Worm (Caenorhabditis elegans): ENCODE data around the gene emb-27.

Gene emb-27

ce11 chrII:8177095-8177494 lies 15.1 kb upstream of the emb-27 start, which contains the start of gene acr-14:
Gene acr-14 (minus strand): TSS chrII:8177195.
- TF ChIP-seq sma-9 (GFP tag; optimal IDR thresholded peaks at IDR 0.05), result no peak
- no peak for TF ChIP-seq sma-9 (tag; optimal IDR thresholded peaks at IDR 0.05)
- no peak for TF ChIP-seq egl-27 (tag; optimal IDR thresholded peaks at IDR 0.05)
- no peak for TF ChIP-seq nhr-12 (tag; optimal IDR thresholded peaks at IDR 0.05)
- TF ChIP-seq skn-1 (tag; optimal IDR thresholded peaks at IDR 0.05), result no peak
- TF ChIP-seq lin-11 (tag; optimal IDR thresholded peaks at IDR 0.05), result no peak
- TF ChIP-seq ama-1 (optimal IDR thresholded peaks at IDR 0.05), result no peak

ce11 chrII:8174148-8174547 lies 12.2 kb upstream of the emb-27 start:
- TF ChIP-seq nhr-11 (tag; optimal IDR thresholded peaks at IDR 0.05) (no peak), egl-27 (tag; optimal IDR thresholded peaks at IDR 0.05) (no peak)

- TF ChIP-seq nhr-77 (tag; optimal IDR thresholded peaks at IDR 0.05) (no peak), mab-5 (tag; optimal IDR thresholded peaks at IDR 0.05) (no peak), ztf-4 (tag; optimal IDR thresholded peaks at IDR 0.05) (no peak), ztf-1 (GFP tag; conservative IDR thresholded peaks at IDR 0.05) (no peak), zag-1 (tag; optimal IDR thresholded peaks at IDR 0.05) (no peak), nhr-23 (tag; optimal IDR thresholded peaks at IDR 0.05) (no peak), nhr-237 (tag; optimal IDR thresholded peaks at IDR 0.05) (no peak), gmeb-1 (tag; optimal IDR thresholded peaks at IDR 0.05) (no peak), crh-2 (tag; optimal IDR thresholded peaks at IDR 0.05) (no peak), elt-1 (tag; optimal IDR thresholded peaks at IDR 0.05) (no peak), nhr-6 (tag; optimal IDR thresholded peaks at IDR 0.05) (no peak)
Observed at ce11 chrII:8173449-8173848, 11.5 kb upstream of the emb-27 start, which contains the start of the genes decr-1.3 and T05C12.1. Gene decr-1.3 (minus strand): TSS chrII:8173549. Gene T05C12.1 (plus strand): TSS chrII:8173680.

DNA sequence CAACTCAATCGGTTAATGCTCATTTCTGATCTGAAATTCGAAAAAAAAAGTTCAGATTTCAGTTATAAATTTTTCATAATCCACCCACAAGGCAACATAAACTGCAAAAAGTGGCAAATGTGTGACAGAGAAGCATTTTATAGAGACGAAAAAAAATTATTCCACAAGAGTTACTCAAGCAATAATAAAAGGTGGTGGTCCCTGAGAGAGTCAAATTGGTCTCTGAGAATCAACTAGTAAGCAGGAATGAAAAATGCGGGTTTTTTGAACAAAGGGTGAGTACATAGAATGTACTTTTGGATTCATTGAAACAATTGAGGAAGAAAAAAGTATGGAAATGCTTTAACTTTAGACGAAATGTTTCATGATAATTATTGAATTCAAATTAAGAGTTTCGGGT lies 8.4 kb upstream of the emb-27 start, which contains the start of gene T05C12.11:
TSS of gene T05C12.11 (minus strand) at position 101 of the 400 bp plus-strand sequence.
- TF ChIP-seq alr-1 (tag; optimal IDR thresholded peaks at IDR 0.05), result no peak
- TF ChIP-seq unc-62 (GFP tag; optimal IDR thresholded peaks at IDR 0.05), result no peak
- no peak for TF ChIP-seq sma-3 (GFP tag; optimal IDR thresholded peaks at IDR 0.05)
- no peak for TF ChIP-seq nhr-10 (tag; optimal IDR thresholded peaks at IDR 0.05)
- TF ChIP-seq nhr-77 (tag; optimal IDR thresholded peaks at IDR 0.05), result no peak
- no peak for TF ChIP-seq mab-5 (tag; optimal IDR thresholded peaks at IDR 0.05)
- no peak for TF ChIP-seq nhr-129 (tag; optimal IDR thresholded peaks at IDR 0.05)
- no peak for TF ChIP-seq blmp-1 (tag; optimal IDR thresholded peaks at IDR 0.05; ENCODE audit: insufficient read depth)
- no peak for TF ChIP-seq nhr-6 (tag; optimal IDR thresholded peaks at IDR 0.05)
- no peak for TF ChIP-seq mbf-1 (tag; optimal IDR thresholded peaks at IDR 0.05)
- TF ChIP-seq peb-1 (tag; optimal IDR thresholded peaks at IDR 0.05), result no peak
- TF ChIP-seq zag-1 (tag; optimal IDR thresholded peaks at IDR 0.05), result no peak
- no peak for TF ChIP-seq F13H6.1 (tag; optimal IDR thresholded peaks at IDR 0.05)
- no peak for TF ChIP-seq nhr-11 (tag; optimal IDR thresholded peaks at IDR 0.05)
- no peak for TF ChIP-seq sem-4 (tag; optimal IDR thresholded peaks at IDR 0.05)
- no peak for TF ChIP-seq elt-1 (tag; optimal IDR thresholded peaks at IDR 0.05)

- no peak for TF ChIP-seq blmp-1 (tag; optimal IDR thresholded peaks at IDR 0.05; ENCODE audit: insufficient read depth)
- no peak for TF ChIP-seq zag-1 (tag; optimal IDR thresholded peaks at IDR 0.05)
- TF ChIP-seq mbf-1 (tag; optimal IDR thresholded peaks at IDR 0.05), result no peak
- no peak for TF ChIP-seq nhr-129 (tag; optimal IDR thresholded peaks at IDR 0.05)
- TF ChIP-seq lsy-2 (tag; optimal IDR thresholded peaks at IDR 0.05), result no peak
- no peak for TF ChIP-seq unc-55 (GFP tag; optimal IDR thresholded peaks at IDR 0.05)
Observed at ce11 chrII:8169283-8169682, 7.3 kb upstream of the emb-27 start, which contains the start of gene T05C12.15. Gene T05C12.15 (plus strand): TSS chrII:8169583.

ce11 chrII:8160916-8161315 lies 1.1 kb downstream of the emb-27 start:
- TF ChIP-seq R02D3.7 (tag; optimal IDR thresholded peaks at IDR 0.05) (no peak), C34F6.9 (tag; optimal IDR thresholded peaks at IDR 0.05) (no peak), nhr-25 (tag; optimal IDR thresholded peaks at IDR 0.05) (no peak), ztf-1 (GFP tag; conservative IDR thresholded peaks at IDR 0.05) (no peak), ama-1 (optimal IDR thresholded peaks at IDR 0.05) (no peak), mbf-1 (tag; optimal IDR thresholded peaks at IDR 0.05) (no peak), nhr-23 (tag; optimal IDR thresholded peaks at IDR 0.05) (no peak), egl-27 (tag; optimal IDR thresholded peaks at IDR 0.05) (no peak), Y55F3AM.14 (GFP tag; optimal IDR thresholded peaks at IDR 0.05) (no peak), lin-11 (tag; optimal IDR thresholded peaks at IDR 0.05) (no peak), alr-1 (tag; optimal IDR thresholded peaks at IDR 0.05) (no peak), nhr-12 (tag; optimal IDR thresholded peaks at IDR 0.05) (no peak), elt-3 (tag; optimal IDR thresholded peaks at IDR 0.05) (no peak), fos-1 (tag; optimal IDR thresholded peaks at IDR 0.05) (no peak), dmd-4 (tag; optimal IDR thresholded peaks at IDR 0.05) (no peak), nhr-237 (tag; optimal IDR thresholded peaks at IDR 0.05) (no peak), blmp-1 (tag; optimal IDR thresholded peaks at IDR 0.05; ENCODE audit: insufficient read depth) (no peak), sem-4 (tag; optimal IDR thresholded peaks at IDR 0.05) (no peak)

Measured in whole organism, L2 larva.